Worm (Caenorhabditis elegans) whole organism, young adult: ENCODE results near the gene nrf-5.

Source experiments
- madf-6 ChIP-seq: fragments of 200-800 bp; sonication (Bioruptor generic); IDR thresholded peaks from 2 replicates; pipeline ENCODE4 v1.3.6; 2022; ENCODE audit warnings: missing genetic modification reagents, missing genetic modification characterization, missing compliant biosample characterization
- snpc-1.1 ChIP-seq: sonication (generic microtip); optimal IDR thresholded peaks from 2 replicates; lab custom pipeline; 2017; ENCODE audit warnings: missing genetic modification characterization, mild to moderate bottlenecking, missing compliant biosample characterization, antibody characterized with exemption, moderate library complexity, missing genotype, missing genetic modification reagents; ENCODE audit not compliant: insufficient read depth

DNA sequence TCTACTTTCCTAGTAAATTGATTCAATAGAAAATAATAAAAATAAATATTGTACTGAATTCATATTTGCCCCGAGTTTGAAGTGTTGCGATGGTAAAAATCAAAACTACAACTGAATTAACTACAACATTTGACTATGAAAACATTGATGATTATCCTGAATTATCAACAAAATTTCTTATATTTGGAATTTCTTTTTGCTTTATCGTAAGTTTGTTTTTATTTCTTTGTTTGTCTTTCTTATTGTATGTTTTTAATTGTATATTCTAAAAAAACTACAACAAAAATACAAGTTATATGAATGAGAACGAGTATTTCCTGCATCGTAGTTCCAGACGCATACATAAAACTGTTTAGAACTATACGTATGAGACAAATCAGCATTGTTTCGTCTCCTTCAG, 9.1 kb downstream of the nrf-5 start, which contains the start of gene srx-128:
- TF ChIP-seq snpc-1.1 (no peak), madf-6 (GFP tag; lab: Robert Waterston, UW) (no peak)
